Fruit fly (Drosophila melanogaster) whole organism: ENCODE results near the gene MED6.

Experiments
- CG8478 ChIP-seq: fragments of >200 bp; optimal IDR thresholded peaks from 2 replicates; lab custom pipeline; 2018; ENCODE audit warnings: inconsistent platforms
- psq ChIP-seq: fragments of >200 bp; optimal IDR thresholded peaks from 2 replicates; lab custom pipeline; 2017

dm6 chr3R:9735151-9735550 is 33.6 kb downstream of the MED6 start:
- TF ChIP-seq CG8478 (lab: Kevin White, UChicago) = no peak
- no peak for TF ChIP-seq psq (lab: Kevin White, UChicago)
